Fruit fly (Drosophila melanogaster) whole organism, embryonic: ENCODE measurements around the gene ftz-f1.

Experiments
- Adf1 ChIP-seq: fragments of 200-800 bp; sonication (Bioruptor generic); IDR thresholded peaks from 2 replicates; pipeline ENCODE4 v1.3.6; 2022; ENCODE audit warnings: missing biosample characterization, missing genetic modification characterization
- Aef1 ChIP-seq: fragments of 200-800 bp; sonication (Bioruptor generic); IDR thresholded peaks from 3 replicates; pipeline ENCODE4 v1.3.6; 2022; ENCODE audit warnings: missing biosample characterization, missing genetic modification characterization
- Asciz ChIP-seq: fragments of 200-800 bp; sonication (Bioruptor generic); optimal IDR thresholded peaks from 2 replicates; lab custom pipeline; 2017; ENCODE audit warnings: missing biosample characterization, mild to moderate bottlenecking, missing genetic modification characterization, missing genetic modification reagents
- CG10543 ChIP-seq: fragments of 200-800 bp; sonication (Bioruptor generic); optimal IDR thresholded peaks from 3 replicates; lab custom pipeline; 2017; ENCODE audit warnings: missing biosample characterization, mild to moderate bottlenecking, missing genetic modification characterization, moderate library complexity
- CG10565 ChIP-seq: fragments of 200-800 bp; sonication (Bioruptor generic); optimal IDR thresholded peaks from 3 replicates; lab custom pipeline; 2016; ENCODE audit warnings: missing biosample characterization, mild to moderate bottlenecking, missing genetic modification characterization
- CG12299 ChIP-seq: fragments of 200-800 bp; sonication (Bioruptor generic); optimal IDR thresholded peaks from 2 replicates; lab custom pipeline; 2018; ENCODE audit warnings: missing biosample characterization, mild to moderate bottlenecking, missing genetic modification characterization
- CG12744 ChIP-seq: fragments of 200-800 bp; sonication (Bioruptor generic); optimal IDR thresholded peaks from 2 replicates; lab custom pipeline; 2016; ENCODE audit warnings: missing biosample characterization, missing genetic modification characterization
- CG14441 ChIP-seq: fragments of 200-800 bp; sonication (Bioruptor generic); IDR thresholded peaks from 2 replicates; pipeline ENCODE4 v1.3.6; 2022; ENCODE audit warnings: missing biosample characterization, missing genetic modification characterization
- CG1647 ChIP-seq: fragments of 200-800 bp; sonication (Bioruptor generic); optimal IDR thresholded peaks from 3 replicates; lab custom pipeline; 2016; ENCODE audit warnings: missing biosample characterization, missing genetic modification characterization
- CG1792 ChIP-seq: fragments of 200-800 bp; sonication (Bioruptor generic); optimal IDR thresholded peaks from 2 replicates; lab custom pipeline; 2016; ENCODE audit warnings: missing biosample characterization, missing genetic modification characterization
- CG31441 ChIP-seq: fragments of 200-800 bp; sonication (Bioruptor generic); IDR thresholded peaks from 2 replicates; pipeline ENCODE4 v1.3.6; 2022; ENCODE audit warnings: missing biosample characterization, missing genetic modification characterization
- CG3163 ChIP-seq: fragments of 200-800 bp; sonication (Bioruptor generic); optimal IDR thresholded peaks from 3 replicates; lab custom pipeline; 2016; ENCODE audit warnings: missing biosample characterization, missing genetic modification characterization
- CG32767 ChIP-seq: fragments of 200-800 bp; sonication (Bioruptor generic); IDR thresholded peaks from 2 replicates; pipeline ENCODE4 v1.3.6; 2022; ENCODE audit warnings: missing biosample characterization, missing genetic modification characterization
- CG34422 ChIP-seq: fragments of 200-800 bp; sonication (Bioruptor generic); IDR thresholded peaks from 3 replicates; pipeline ENCODE4 v1.3.6; 2022; ENCODE audit warnings: missing biosample characterization, missing genetic modification characterization
- CG4282 ChIP-seq: fragments of 200-800 bp; sonication (Bioruptor generic); optimal IDR thresholded peaks from 2 replicates; lab custom pipeline; 2016; ENCODE audit warnings: missing biosample characterization, missing genetic modification characterization
- CG4424 ChIP-seq: fragments of 200-800 bp; sonication (Bioruptor generic); optimal IDR thresholded peaks from 3 replicates; lab custom pipeline; 2016; ENCODE audit warnings: missing biosample characterization, missing genetic modification characterization
- CG4730 ChIP-seq: fragments of 200-800 bp; sonication (Bioruptor generic); IDR thresholded peaks from 2 replicates; pipeline ENCODE4 v1.3.6; 2022; ENCODE audit warnings: missing biosample characterization, missing genetic modification characterization
- CG4820 ChIP-seq: fragments of 200-800 bp; sonication (Bioruptor generic); optimal IDR thresholded peaks from 3 replicates; lab custom pipeline; 2016; ENCODE audit warnings: missing biosample characterization, missing genetic modification characterization
- CG6654 ChIP-seq: fragments of 200-800 bp; sonication (Bioruptor generic); optimal IDR thresholded peaks from 2 replicates; lab custom pipeline; 2017; ENCODE audit warnings: missing biosample characterization, mild to moderate bottlenecking, missing genetic modification characterization
- D19A ChIP-seq: fragments of 200-800 bp; optimal IDR thresholded peaks from 3 replicates; lab custom pipeline; 2019; ENCODE audit warnings: missing biosample characterization, mild to moderate bottlenecking, missing genetic modification characterization, moderate library complexity
- E2f1 ChIP-seq: fragments of 200-800 bp; sonication (Bioruptor generic); IDR thresholded peaks from 2 replicates; pipeline ENCODE4 v1.3.6; 2022; ENCODE audit warnings: missing biosample characterization, missing genetic modification characterization
- Med ChIP-seq: fragments of 200-800 bp; sonication (Bioruptor generic); peaks from one replicate; lab custom pipeline; 2016; ENCODE audit warnings: missing biosample characterization, missing genetic modification characterization, mild to moderate bottlenecking, inconsistent platforms, moderate library complexity
- Mes4 ChIP-seq: fragments of 200-800 bp; sonication (Bioruptor generic); optimal IDR thresholded peaks from 2 replicates; lab custom pipeline; 2016; ENCODE audit warnings: missing biosample characterization, missing genetic modification characterization
- Myb ChIP-seq: fragments of 200-800 bp; sonication (Bioruptor generic); optimal IDR thresholded peaks from 2 replicates; lab custom pipeline; 2016; ENCODE audit warnings: missing biosample characterization, missing genetic modification characterization
- Pdp1 ChIP-seq, 2 experiments: fragments of 200-800 bp; sonication (Bioruptor generic); optimal IDR thresholded peaks; 3 replicates each; lab custom pipeline; 2016; ENCODE audit warnings: missing biosample characterization in 2 of 2, missing genetic modification characterization in 2 of 2, mild to moderate bottlenecking in 1 of 2, moderate library complexity in 1 of 2
- Poxn ChIP-seq: fragments of 200-800 bp; sonication (Bioruptor generic); IDR thresholded peaks from 2 replicates; pipeline ENCODE4 v1.3.6; 2022; ENCODE audit warnings: missing biosample characterization, missing genetic modification characterization
- Ravus ChIP-seq: fragments of 200-800 bp; sonication (Bioruptor generic); IDR thresholded peaks from 2 replicates; pipeline ENCODE4 v1.3.6; 2022; ENCODE audit warnings: missing biosample characterization, missing genetic modification characterization
- Spps ChIP-seq: fragments of 200-800 bp; sonication (Bioruptor generic); optimal IDR thresholded peaks from 2 replicates; lab custom pipeline; 2018; ENCODE audit warnings: missing biosample characterization, mild to moderate bottlenecking, missing genetic modification characterization
- Usf ChIP-seq: fragments of 200-800 bp; sonication (Bioruptor generic); optimal IDR thresholded peaks from 2 replicates; lab custom pipeline; 2017; ENCODE audit warnings: missing genotype, missing biosample characterization, missing genetic modification characterization
- aop ChIP-seq: fragments of 200-800 bp; sonication (Bioruptor generic); IDR thresholded peaks from 2 replicates; pipeline ENCODE4 v1.3.6; 2022; ENCODE audit warnings: missing biosample characterization, missing genetic modification characterization
- chinmo ChIP-seq: fragments of 200-800 bp; sonication (Bioruptor generic); IDR thresholded peaks from 4 replicates; pipeline ENCODE4 v1.3.6; 2022; ENCODE audit warnings: missing biosample characterization, missing genetic modification characterization; ENCODE audit not compliant: partially characterized antibody
- crol ChIP-seq: fragments of 200-800 bp; sonication (Bioruptor generic); IDR thresholded peaks from 2 replicates; pipeline ENCODE4 v1.3.6; 2022; ENCODE audit warnings: missing biosample characterization, missing genetic modification characterization
- cwo ChIP-seq: fragments of 200-800 bp; sonication (Bioruptor generic); optimal IDR thresholded peaks from 3 replicates; lab custom pipeline; 2017; ENCODE audit warnings: missing biosample characterization, missing genetic modification characterization, mild to moderate bottlenecking, moderate library complexity, missing genetic modification reagents
- en ChIP-seq: fragments of 200-800 bp; sonication (Bioruptor generic); optimal IDR thresholded peaks from 2 replicates; lab custom pipeline; 2016; ENCODE audit warnings: missing biosample characterization, missing genetic modification characterization
- eyg ChIP-seq: fragments of 200-800 bp; sonication (Bioruptor generic); optimal IDR thresholded peaks from 3 replicates; lab custom pipeline; 2016; ENCODE audit warnings: missing biosample characterization, missing genetic modification characterization
- gcm ChIP-seq: fragments of 200-800 bp; sonication (Bioruptor generic); optimal IDR thresholded peaks from 2 replicates; lab custom pipeline; 2019; ENCODE audit warnings: missing biosample characterization, mild to moderate bottlenecking, missing genetic modification characterization, moderate library complexity
- kni ChIP-seq: fragments of 200-800 bp; sonication (Bioruptor generic); optimal IDR thresholded peaks from 3 replicates; lab custom pipeline; 2017; ENCODE audit warnings: mild to moderate bottlenecking, missing biosample characterization, missing genetic modification reagents, missing genetic modification characterization
- lbe ChIP-seq: fragments of 200-800 bp; sonication (Bioruptor generic); optimal IDR thresholded peaks from 2 replicates; lab custom pipeline; 2016; ENCODE audit warnings: missing biosample characterization, mild to moderate bottlenecking, missing genetic modification characterization
- lov ChIP-seq, 2 experiments: fragments of 200-800 bp in 1 of 2; fragments of >200 bp in 1 of 2; sonication (Bioruptor generic) in 1 of 2; IDR thresholded peaks in 1 of 2; optimal IDR thresholded peaks in 1 of 2; 2 replicates in 1 of 2; 3 replicates in 1 of 2; pipeline versions ENCODE4 v1.3.6 to Lab custom; 2017 to 2022; ENCODE audit warnings: missing biosample characterization in 1 of 2, missing genetic modification characterization in 1 of 2
- nmo ChIP-seq: fragments of 200-800 bp; sonication (Bioruptor generic); optimal IDR thresholded peaks from 2 replicates; lab custom pipeline; 2018; ENCODE audit warnings: missing biosample characterization, mild to moderate bottlenecking, missing genetic modification characterization, moderate library complexity
- pb ChIP-seq: fragments of 200-800 bp; sonication (Bioruptor generic); optimal IDR thresholded peaks from 3 replicates; lab custom pipeline; 2016; ENCODE audit warnings: missing biosample characterization, missing genetic modification characterization
- sens-2 ChIP-seq: fragments of 200-800 bp; sonication (Bioruptor generic); IDR thresholded peaks from 2 replicates; pipeline ENCODE4 v1.3.6; 2022; ENCODE audit warnings: missing biosample characterization, missing genetic modification characterization
- seq ChIP-seq: fragments of 200-800 bp; sonication (Bioruptor generic); IDR thresholded peaks from 2 replicates; pipeline ENCODE4 v1.3.6; 2022; ENCODE audit warnings: missing biosample characterization, missing genetic modification characterization
- sob ChIP-seq: fragments of 200-800 bp; sonication (Bioruptor generic); IDR thresholded peaks from 2 replicates; pipeline ENCODE4 v1.3.6; 2022; ENCODE audit warnings: missing biosample characterization, missing genetic modification characterization
- tap ChIP-seq: fragments of 200-800 bp; optimal IDR thresholded peaks from 3 replicates; lab custom pipeline; 2019; ENCODE audit warnings: missing biosample characterization, mild to moderate bottlenecking, missing genetic modification characterization, moderate library complexity
- tgo ChIP-seq: fragments of 200-800 bp; sonication (Bioruptor generic); IDR thresholded peaks from 3 replicates; pipeline ENCODE4 v1.3.6; 2022; ENCODE audit warnings: missing biosample characterization, missing genetic modification characterization
- tup ChIP-seq: fragments of 200-800 bp; sonication (Bioruptor generic); optimal IDR thresholded peaks from 2 replicates; lab custom pipeline; 2016; ENCODE audit warnings: missing biosample characterization, mild to moderate bottlenecking, missing genetic modification characterization, moderate library complexity
- twi ChIP-seq: fragments of 200-800 bp; optimal IDR thresholded peaks from 2 replicates; lab custom pipeline; 2019; ENCODE audit warnings: missing biosample characterization, mild to moderate bottlenecking, missing genetic modification characterization, moderate library complexity
- unpg ChIP-seq: fragments of 200-800 bp; sonication (Bioruptor generic); optimal IDR thresholded peaks from 3 replicates; lab custom pipeline; 2018; ENCODE audit warnings: missing biosample characterization, mild to moderate bottlenecking, missing genetic modification characterization, moderate library complexity
- vvl ChIP-seq: fragments of 200-800 bp; sonication (Bioruptor generic); IDR thresholded peaks from 2 replicates; pipeline ENCODE4 v1.3.6; 2022; ENCODE audit warnings: missing biosample characterization, missing genetic modification characterization
- wdn ChIP-seq: fragments of 200-800 bp; sonication (Bioruptor generic); IDR thresholded peaks from 2 replicates; pipeline ENCODE4 v1.3.6; 2022; ENCODE audit warnings: missing biosample characterization, missing genetic modification characterization
- zfh2 ChIP-seq: fragments of 200-800 bp; sonication (Bioruptor generic); optimal IDR thresholded peaks from 2 replicates; lab custom pipeline; 2016; ENCODE audit warnings: missing biosample characterization, missing genetic modification characterization

Gene ftz-f1

dm6 chr3L:18783544-18783943 is 17.6 kb downstream of the ftz-f1 start:
- TF ChIP-seq tap (tag; lab: Kevin White, UChicago) (no peak), crol (GFP tag; lab: Robert Waterston, UW) (peak; percentile 96), en (GFP tag; lab: Kevin White, UChicago) (no peak), lov (optimal IDR thresholded peaks at IDR 0.05; lab: Kevin White, UChicago) (no peak), lov (GFP tag; IDR thresholded peaks at IDR 0.05; lab: Robert Waterston, UW) (0 out of 3 replicates have a peak, but pooled peaks have one; percentile 49), aop (GFP tag; lab: Robert Waterston, UW) (no peak), CG12299 (no peak), Usf (GFP tag; lab: Kevin White, UChicago) (no peak), CG12744 (GFP tag; lab: Kevin White, UChicago) (no peak), chinmo (GFP tag; lab: Robert Waterston, UW) (peak; percentile 81; the same call in 2 of the 4 replicates), Ravus (GFP tag; lab: Robert Waterston, UW) (no peak), seq (GFP tag; lab: Robert Waterston, UW) (no peak), Poxn (GFP tag; lab: Robert Waterston, UW) (no peak), Aef1 (GFP tag; lab: Robert Waterston, UW) (0 out of 3 replicates have a peak, but pooled peaks have one; percentile 12), Pdp1 (GFP tag; optimal IDR thresholded peaks at IDR 0.05; lab: Kevin White, UChicago) (no peak), Adf1 (GFP tag; lab: Robert Waterston, UW) (peak; percentile 62), kni (no peak), CG10565 (no peak), CG10543 (GFP tag; lab: Kevin White, UChicago) (peak; percentile 15), lbe (GFP tag; lab: Kevin White, UChicago) (no peak), twi (tag; lab: Kevin White, UChicago) (no peak), Myb (no peak), Mes4 (GFP tag; lab: Kevin White, UChicago) (no peak), unpg (GFP tag; lab: Kevin White, UChicago) (no peak), tgo (GFP tag; lab: Robert Waterston, UW) (0 out of 3 replicates have a peak, but pooled peaks have one; percentile 24), gcm (GFP tag; lab: Kevin White, UChicago) (no peak), vvl (GFP tag; lab: Robert Waterston, UW) (peak; percentile 63), tup (GFP tag; lab: Kevin White, UChicago) (no peak), CG14441 (GFP tag; lab: Robert Waterston, UW) (0 out of 2 replicates have a peak, but pooled peaks have one; percentile 5), Asciz (GFP tag; lab: Kevin White, UChicago) (no peak), Spps (tag; lab: Kevin White, UChicago) (no peak), eyg (GFP tag; lab: Kevin White, UChicago) (no peak), sens-2 (GFP tag; lab: Robert Waterston, UW) (no peak), CG6654 (GFP tag; lab: Kevin White, UChicago) (no peak), CG31441 (GFP tag; lab: Robert Waterston, UW) (no peak), pb (GFP tag; lab: Kevin White, UChicago) (no peak), E2f1 (no peak), CG4730 (GFP tag; lab: Robert Waterston, UW) (no peak), CG32767 (GFP tag; lab: Robert Waterston, UW) (0 out of 2 replicates have a peak, but pooled peaks have one; percentile 13), cwo (GFP tag; lab: Kevin White, UChicago) (no peak), CG1647 (GFP tag; lab: Kevin White, UChicago) (no peak), sob (GFP tag; lab: Robert Waterston, UW) (no peak), nmo (no peak), zfh2 (no peak), CG1792 (no peak), CG4820 (GFP tag; lab: Kevin White, UChicago) (no peak), Med (no peak), CG4282 (GFP tag; lab: Kevin White, UChicago) (no peak), CG3163 (GFP tag; lab: Kevin White, UChicago) (no peak), CG4424 (GFP tag; lab: Kevin White, UChicago) (no peak), wdn (no peak), D19A (no peak), CG34422 (GFP tag; lab: Robert Waterston, UW) (0 out of 3 replicates have a peak, but pooled peaks have one; percentile 22)
